Worm (Caenorhabditis elegans): ENCODE data around the gene F46F5.1.

- no peak for TF ChIP-seq ztf-11 (tag; optimal IDR thresholded peaks at IDR 0.05)
- TF ChIP-seq snpc-4 (tag; optimal IDR thresholded peaks at IDR 0.05): no peak
- TF ChIP-seq nhr-77 (tag; optimal IDR thresholded peaks at IDR 0.05): no peak
- TF ChIP-seq ama-1 (optimal IDR thresholded peaks at IDR 0.05): no peak
- no peak for TF ChIP-seq dsc-1 (tag; optimal IDR thresholded peaks at IDR 0.05)
- TF ChIP-seq F16B12.6 (tag; optimal IDR thresholded peaks at IDR 0.05): no peak
- no peak for TF ChIP-seq lin-35 (GFP tag; optimal IDR thresholded peaks at IDR 0.05)
- TF ChIP-seq unc-130 (tag; optimal IDR thresholded peaks at IDR 0.05): no peak
These were observed 27.3 kb downstream of the F46F5.1 start for ce11 chrII:764385-764784.

Measured in whole organism, L1 larva.